Worm (Caenorhabditis elegans): ENCODE data around the gene Y17G7B.8.

- TF ChIP-seq lin-39 (tag; optimal IDR thresholded peaks at IDR 0.05): no peak
- no peak for TF ChIP-seq ceh-82 (tag; optimal IDR thresholded peaks at IDR 0.05)
- no peak for TF ChIP-seq lsy-2 (tag; optimal IDR thresholded peaks at IDR 0.05)
- no peak for TF ChIP-seq nhr-12 (tag; optimal IDR thresholded peaks at IDR 0.05)
- no peak for TF ChIP-seq ztf-4 (tag; optimal IDR thresholded peaks at IDR 0.05)
- no peak for TF ChIP-seq ama-1 (optimal IDR thresholded peaks at IDR 0.05)
- no peak for TF ChIP-seq skn-1 (tag; optimal IDR thresholded peaks at IDR 0.05)
- TF ChIP-seq sox-4 (tag; optimal IDR thresholded peaks at IDR 0.05): no peak
- TF ChIP-seq nhr-19 (GFP tag; conservative IDR thresholded peaks at IDR 0.05): no peak
- no peak for TF ChIP-seq mep-1 (tag; optimal IDR thresholded peaks at IDR 0.05)
- no peak for TF ChIP-seq aha-1 (tag; optimal IDR thresholded peaks at IDR 0.05)
- no peak for TF ChIP-seq mdl-1 (tag; optimal IDR thresholded peaks at IDR 0.05)
Measured at ce11 chrII:12067451-12068076, 40.0 kb upstream of the Y17G7B.8 start, which contains the start of gene Y17G7B.22.

Measured in whole organism, L1 larva.